Worm (Caenorhabditis elegans) whole organism, L1 larva: Measurements from ENCODE around the gene mrps-10.
A peak's percentile ranks its signal among the peaks of the same experiment; 100 is the strongest.

ENCODE experiments used
- C16A3.4 ChIP-seq: fragments of 150-350 bp; optimal IDR thresholded peaks from 2 replicates; lab custom pipeline; 2014; ENCODE audit warnings: missing biosample characterization, missing genetic modification characterization
- Y116A8C.19 ChIP-seq: sonication (generic microtip); optimal IDR thresholded peaks from 2 replicates; lab custom pipeline; 2016; ENCODE audit warnings: missing compliant biosample characterization, missing genetic modification characterization, borderline replicate concordance
- alr-1 ChIP-seq: fragments of 200-800 bp; sonication (Bioruptor generic); optimal IDR thresholded peaks from 2 replicates; lab custom pipeline; 2018; ENCODE audit warnings: borderline replicate concordance, mild to moderate bottlenecking, missing genetic modification characterization, missing compliant biosample characterization
- aly-2 ChIP-seq: fragments of 150-350 bp; optimal IDR thresholded peaks from 2 replicates; lab custom pipeline; 2014; ENCODE audit warnings: missing biosample characterization, missing genetic modification characterization
- ama-1 ChIP-seq: fragments of 150-350 bp; optimal IDR thresholded peaks from 2 replicates; lab custom pipeline; 2014
- blmp-1 ChIP-seq: fragments of 150-350 bp; optimal IDR thresholded peaks from 2 replicates; lab custom pipeline; 2014; ENCODE audit warnings: missing biosample characterization, missing genetic modification characterization
- ceh-63 ChIP-seq: fragments of 200-800 bp; sonication (Bioruptor generic); optimal IDR thresholded peaks from 2 replicates; lab custom pipeline; 2018; ENCODE audit warnings: mild to moderate bottlenecking, missing genetic modification characterization, missing compliant biosample characterization
- ceh-88 ChIP-seq: fragments of 200-800 bp; sonication (Bioruptor generic); IDR thresholded peaks from 2 replicates; pipeline ENCODE4 v1.3.6; 2022; ENCODE audit warnings: missing genetic modification characterization, missing compliant biosample characterization
- dpl-1 ChIP-seq, 3 experiments: fragments of 150-350 bp in 2 of 3; sonication (generic microtip) in 1 of 3; optimal IDR thresholded peaks; 2 replicates each; lab custom pipeline; 2014 to 2017; ENCODE audit warnings: missing biosample characterization in 3 of 3, missing genetic modification characterization in 3 of 3, missing genetic modification reagents in 3 of 3
- dsc-1 ChIP-seq: sonication (generic microtip); optimal IDR thresholded peaks from 2 replicates; lab custom pipeline; 2016; ENCODE audit warnings: mild to moderate bottlenecking, missing genetic modification characterization, missing compliant biosample characterization
- efl-1 ChIP-seq, 4 experiments: fragments of 150-350 bp; optimal IDR thresholded peaks in 3 of 4; peaks in 1 of 4; 1 replicate in 1 of 4; 2 replicates in 3 of 4; lab custom pipeline; 2014; ENCODE audit warnings: missing biosample characterization in 2 of 4, missing genetic modification characterization in 2 of 4, missing genetic modification reagents in 2 of 4
- egl-27 ChIP-seq, 2 experiments: fragments of 150-350 bp in 1 of 2; sonication (generic microtip); optimal IDR thresholded peaks; 3 replicates each; lab custom pipeline; 2017 to 2018; ENCODE audit warnings: missing biosample characterization in 2 of 2, missing genetic modification characterization in 2 of 2, missing genetic modification reagents in 2 of 2
- fkh-8 ChIP-seq: sonication (generic microtip); optimal IDR thresholded peaks from 2 replicates; lab custom pipeline; 2016; ENCODE audit warnings: mild to moderate bottlenecking, missing genetic modification characterization, missing compliant biosample characterization
- grh-1 ChIP-seq: fragments of 200-800 bp; sonication (Bioruptor generic); IDR thresholded peaks from 2 replicates; pipeline ENCODE4 v1.3.6; 2022; ENCODE audit warnings: missing genetic modification reagents, missing genetic modification characterization, missing compliant biosample characterization
- hlh-4 ChIP-seq: sonication (generic microtip); optimal IDR thresholded peaks from 2 replicates; lab custom pipeline; 2016; ENCODE audit warnings: mild to moderate bottlenecking, missing genetic modification characterization, missing compliant biosample characterization
- hpl-2 ChIP-seq: fragments of 150-350 bp; optimal IDR thresholded peaks from 2 replicates; lab custom pipeline; 2014; ENCODE audit warnings: missing biosample characterization, missing genetic modification reagents, missing genetic modification characterization
- isw-1 ChIP-seq: fragments of 200-800 bp; sonication (Bioruptor generic); IDR thresholded peaks from 2 replicates; pipeline ENCODE4 v1.3.6; 2022; ENCODE audit warnings: missing genetic modification characterization, missing compliant biosample characterization
- jun-1 ChIP-seq: fragments of 150-350 bp; optimal IDR thresholded peaks from 2 replicates; lab custom pipeline; 2014; ENCODE audit warnings: missing biosample characterization, missing genetic modification reagents, missing genetic modification characterization
- lin-13 ChIP-seq: fragments of 150-350 bp; optimal IDR thresholded peaks from 2 replicates; lab custom pipeline; 2014; ENCODE audit warnings: missing biosample characterization, missing genetic modification reagents, missing genetic modification characterization
- lin-15B ChIP-seq: fragments of 150-350 bp; sonication (generic microtip); optimal IDR thresholded peaks from 3 replicates; lab custom pipeline; 2014; ENCODE audit warnings: missing biosample characterization, missing genetic modification characterization
- lin-35 ChIP-seq, 2 experiments: fragments of 150-350 bp; optimal IDR thresholded peaks; 2 replicates each; lab custom pipeline; 2014; ENCODE audit warnings: missing biosample characterization in 2 of 2, missing genetic modification characterization in 2 of 2, missing genetic modification reagents in 2 of 2
- lin-39 ChIP-seq: fragments of 150-350 bp; optimal IDR thresholded peaks from 2 replicates; lab custom pipeline; 2014; ENCODE audit warnings: missing biosample characterization, missing genetic modification reagents, missing genetic modification characterization
- lir-3 ChIP-seq: sonication (generic microtip); optimal IDR thresholded peaks from 2 replicates; lab custom pipeline; 2016; ENCODE audit warnings: mild to moderate bottlenecking, missing genetic modification characterization, moderate library complexity, missing compliant biosample characterization; ENCODE audit not compliant: poor library complexity
- mab-9 ChIP-seq: fragments of 200-800 bp; sonication (Bioruptor generic); IDR thresholded peaks from 2 replicates; pipeline ENCODE4 v1.3.6; 2022; ENCODE audit warnings: missing genetic modification reagents, missing genetic modification characterization, missing compliant biosample characterization
- mef-2 ChIP-seq: fragments of 150-350 bp; optimal IDR thresholded peaks from 2 replicates; lab custom pipeline; 2014; ENCODE audit warnings: missing biosample characterization, missing genetic modification characterization
- nhr-11 ChIP-seq: fragments of 150-350 bp; optimal IDR thresholded peaks from 2 replicates; lab custom pipeline; 2014; ENCODE audit warnings: missing biosample characterization, missing genetic modification characterization
- nhr-19 ChIP-seq: fragments of 200-800 bp; sonication (Bioruptor generic); conservative IDR thresholded peaks from 2 replicates; pipeline ENCODE4 v1.3.6; 2022; ENCODE audit warnings: missing genetic modification characterization, missing compliant biosample characterization
- nhr-20 ChIP-seq: sonication (generic microtip); optimal IDR thresholded peaks from 2 replicates; lab custom pipeline; 2016; ENCODE audit warnings: mild to moderate bottlenecking, missing genetic modification characterization, missing compliant biosample characterization
- nhr-28 ChIP-seq: fragments of 150-350 bp; optimal IDR thresholded peaks from 2 replicates; lab custom pipeline; 2014; ENCODE audit warnings: missing biosample characterization, missing genetic modification characterization
- nhr-84 ChIP-seq: sonication (generic microtip); optimal IDR thresholded peaks from 2 replicates; lab custom pipeline; 2017; ENCODE audit warnings: missing biosample characterization, missing genetic modification characterization
- nhr-90 ChIP-seq: sonication (generic microtip); optimal IDR thresholded peaks from 2 replicates; lab custom pipeline; 2016; ENCODE audit warnings: mild to moderate bottlenecking, missing genetic modification characterization, missing compliant biosample characterization; ENCODE audit not compliant: poor library complexity
- pag-3 ChIP-seq: sonication (generic microtip); optimal IDR thresholded peaks from 2 replicates; lab custom pipeline; 2017; ENCODE audit warnings: missing genetic modification characterization, mild to moderate bottlenecking, missing compliant biosample characterization, antibody characterized with exemption, borderline replicate concordance; ENCODE audit not compliant: insufficient read depth
- skn-1 ChIP-seq: fragments of 150-350 bp; optimal IDR thresholded peaks from 2 replicates; lab custom pipeline; 2014; ENCODE audit warnings: missing biosample characterization, missing genetic modification characterization
- snpc-4 ChIP-seq: fragments of 150-350 bp; optimal IDR thresholded peaks from 2 replicates; lab custom pipeline; 2014; ENCODE audit warnings: missing biosample characterization, missing genetic modification characterization
- snu-23 ChIP-seq: sonication (generic microtip); optimal IDR thresholded peaks from 2 replicates; lab custom pipeline; 2016; ENCODE audit warnings: missing genetic modification characterization, missing compliant biosample characterization
- sox-4 ChIP-seq: sonication (generic microtip); optimal IDR thresholded peaks from 2 replicates; lab custom pipeline; 2016; ENCODE audit warnings: missing genetic modification characterization, missing compliant biosample characterization
- sptf-1 ChIP-seq: fragments of 150-350 bp; optimal IDR thresholded peaks from 2 replicates; lab custom pipeline; 2014; ENCODE audit warnings: missing biosample characterization, missing genetic modification characterization
- sup-37 ChIP-seq: fragments of 200-800 bp; sonication (Bioruptor generic); optimal IDR thresholded peaks from 2 replicates; lab custom pipeline; 2018; ENCODE audit warnings: mild to moderate bottlenecking, missing genetic modification characterization, missing compliant biosample characterization
- swsn-7 ChIP-seq: sonication (generic microtip); optimal IDR thresholded peaks from 2 replicates; lab custom pipeline; 2016; ENCODE audit warnings: missing genetic modification characterization, missing compliant biosample characterization
- tbx-2 ChIP-seq: sonication (generic microtip); optimal IDR thresholded peaks from 2 replicates; lab custom pipeline; 2016; ENCODE audit warnings: missing genetic modification characterization, missing compliant biosample characterization
- tlp-1 ChIP-seq: fragments of 150-350 bp; optimal IDR thresholded peaks from 2 replicates; lab custom pipeline; 2014; ENCODE audit warnings: missing biosample characterization, missing genetic modification characterization
- unc-130 ChIP-seq: fragments of 150-350 bp; optimal IDR thresholded peaks from 2 replicates; lab custom pipeline; 2017; ENCODE audit warnings: missing biosample characterization, missing genetic modification characterization, inconsistent platforms
- unc-30 ChIP-seq: sonication (generic microtip); optimal IDR thresholded peaks from 2 replicates; lab custom pipeline; 2017; ENCODE audit warnings: missing biosample characterization, missing genetic modification characterization
- unc-62 ChIP-seq: fragments of 150-350 bp; optimal IDR thresholded peaks from 2 replicates; lab custom pipeline; 2014; ENCODE audit warnings: missing biosample characterization, missing genetic modification reagents, missing genetic modification characterization
- unc-86 ChIP-seq: sonication (generic microtip); optimal IDR thresholded peaks from 2 replicates; lab custom pipeline; 2016; ENCODE audit warnings: missing genetic modification characterization, missing compliant biosample characterization
- unc-98 ChIP-seq: fragments of 200-800 bp; sonication (Bioruptor generic); IDR thresholded peaks from 2 replicates; pipeline ENCODE4 v1.3.6; 2022; ENCODE audit warnings: missing genetic modification characterization, missing compliant biosample characterization
- xbp-1 ChIP-seq: sonication (generic microtip); optimal IDR thresholded peaks from 2 replicates; lab custom pipeline; 2016; ENCODE audit warnings: missing genetic modification characterization, missing compliant biosample characterization
- zag-1 ChIP-seq: fragments of 150-350 bp; optimal IDR thresholded peaks from 2 replicates; lab custom pipeline; 2014; ENCODE audit warnings: missing biosample characterization, missing genetic modification characterization
- zip-4 ChIP-seq: fragments of 200-800 bp; sonication (Bioruptor generic); optimal IDR thresholded peaks from 2 replicates; lab custom pipeline; 2018; ENCODE audit warnings: mild to moderate bottlenecking, missing genetic modification characterization, moderate library complexity, missing compliant biosample characterization

The mrps-10 gene

ce11 chrIII:12931108-12931507, 4.8 kb downstream of the mrps-10 start:
- TF ChIP-seq nhr-28 (tag; lab: Kevin White, UChicago), result no peak
- no peak for TF ChIP-seq lin-39 (tag; lab: Kevin White, UChicago)
- no peak for TF ChIP-seq efl-1 (optimal IDR thresholded peaks at IDR 0.05; lab: Kevin White, UChicago)
- TF ChIP-seq efl-1 (GFP tag; optimal IDR thresholded peaks at IDR 0.05 in 1 of 2; lab: Kevin White, UChicago), result peak in 1 of 2 experiments; percentile 22
- no peak for TF ChIP-seq dpl-1 (GFP tag; optimal IDR thresholded peaks at IDR 0.05; lab: Kevin White, UChicago)
- TF ChIP-seq hlh-4 (tag; lab: Kevin White, UChicago), result no peak
- 0 out of 2 replicates have a peak, but pooled peaks have one; percentile 16 for TF ChIP-seq grh-1 (GFP tag; lab: Robert Waterston, UW)
- TF ChIP-seq blmp-1, result no peak

ce11 chrIII:12931786-12932427, 5.5 kb downstream of the mrps-10 start, which contains the start of gene rbm-7:
Gene rbm-7 (minus strand): TSS chrIII:12931867.
- TF ChIP-seq nhr-84 (tag; lab: Kevin White, UChicago) (no peak), dsc-1 (tag; lab: Kevin White, UChicago) (peak; percentile 71), hpl-2 (GFP tag; lab: Kevin White, UChicago) (no peak), Y116A8C.19 (tag; lab: Kevin White, UChicago) (no peak), lin-35 (GFP tag; optimal IDR thresholded peaks at IDR 0.05; lab: Kevin White, UChicago) (peak; percentile 79 to 86), ceh-63 (no peak), fkh-8 (tag; lab: Kevin White, UChicago) (peak; percentile 41), alr-1 (tag; lab: Kevin White, UChicago) (no peak), unc-62 (GFP tag; lab: Kevin White, UChicago) (no peak), sptf-1 (no peak), nhr-28 (tag; lab: Kevin White, UChicago) (no peak), unc-86 (tag; lab: Kevin White, UChicago) (peak; percentile 72), snpc-4 (tag; lab: Kevin White, UChicago) (peak; percentile 52), unc-130 (tag; lab: Kevin White, UChicago) (peak; percentile 52), nhr-90 (tag; lab: Kevin White, UChicago) (peak; percentile 76), hlh-4 (tag; lab: Kevin White, UChicago) (no peak), unc-30 (tag; lab: Kevin White, UChicago) (no peak), ceh-88 (GFP tag; lab: Robert Waterston, UW) (no peak), nhr-20 (tag; lab: Kevin White, UChicago) (peak; percentile 70), swsn-7 (tag; lab: Kevin White, UChicago) (peak; percentile 80), mef-2 (tag; lab: Kevin White, UChicago) (no peak), sup-37 (GFP tag; lab: Kevin White, UChicago) (peak; percentile 12), mab-9 (no peak), lin-13 (peak; percentile 60), lin-39 (tag; lab: Kevin White, UChicago) (peak; percentile 73), skn-1 (peak; percentile 64), aly-2 (tag; lab: Kevin White, UChicago) (peak; percentile 30), lir-3 (tag; lab: Kevin White, UChicago) (no peak), lin-15B (peak; percentile 67), snu-23 (GFP tag; lab: Kevin White, UChicago) (peak; percentile 81), ama-1 (lab: Kevin White, UChicago) (no peak), egl-27 (tag; optimal IDR thresholded peaks at IDR 0.05; lab: Kevin White, UChicago) (no peak), isw-1 (GFP tag; lab: Robert Waterston, UW) (peak; percentile 69), grh-1 (GFP tag; lab: Robert Waterston, UW) (peak; percentile 53; the same call in 1 of the 2 replicates), xbp-1 (tag; lab: Kevin White, UChicago) (peak; percentile 76), tlp-1 (no peak), tbx-2 (tag; lab: Kevin White, UChicago) (peak; percentile 79), sox-4 (tag; lab: Kevin White, UChicago) (no peak), nhr-19 (GFP tag; lab: Robert Waterston, UW) (no peak; the same call in 1 of the 2 replicates), pag-3 (tag; lab: Kevin White, UChicago) (no peak), nhr-11 (tag; lab: Kevin White, UChicago) (no peak), C16A3.4 (tag; lab: Kevin White, UChicago) (peak; percentile 52), zag-1 (tag; lab: Kevin White, UChicago) (no peak), jun-1 (tag; lab: Kevin White, UChicago) (peak; percentile 56), unc-98 (no peak), zip-4 (GFP tag; lab: Kevin White, UChicago) (no peak)
